Worm (Caenorhabditis elegans): ENCODE results near the gene tbc-19.

The tbc-19 gene

DNA sequence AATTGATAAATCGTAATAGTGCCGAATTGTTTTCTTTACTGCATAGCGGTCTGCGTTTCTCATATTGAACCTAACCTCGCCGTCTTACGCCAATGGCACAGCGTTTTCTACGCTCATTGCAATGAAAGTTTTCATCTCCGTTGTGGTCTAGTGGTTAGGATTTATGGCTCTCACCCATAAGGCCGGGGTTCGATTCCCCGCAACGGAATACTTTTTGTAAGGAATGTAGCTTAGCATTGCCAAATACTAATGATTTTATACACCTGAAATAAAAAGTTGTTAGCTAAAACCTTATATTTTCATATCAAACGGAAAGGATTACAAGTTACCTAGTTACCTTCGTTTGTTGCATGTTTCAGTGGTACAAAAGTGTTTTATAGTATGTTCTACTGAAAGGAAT is 3.5 kb upstream of the tbc-19 start (continued):
- peak; percentile 81 for TF ChIP-seq dox-1 (GFP tag; IDR thresholded peaks at IDR 0.05)
- TF ChIP-seq ztf-6 (GFP tag; IDR thresholded peaks at IDR 0.05) = peak; percentile 15; the same call in 1 of the 2 replicates
- TF ChIP-seq T26A5.8 (tag; optimal IDR thresholded peaks at IDR 0.05) = peak; percentile 10
- TF ChIP-seq madf-8 (GFP tag; conservative IDR thresholded peaks at IDR 0.05) = no peak
- TF ChIP-seq nhr-80 (tag; optimal IDR thresholded peaks at IDR 0.05) = peak; percentile 41
- no peak for TF ChIP-seq F39B2.1 (GFP tag; IDR thresholded peaks at IDR 0.05)
- TF ChIP-seq K11D2.4 (GFP tag; IDR thresholded peaks at IDR 0.05) = peak; percentile 75
- no peak for TF ChIP-seq ceh-58 (GFP tag; IDR thresholded peaks at IDR 0.05)
- TF ChIP-seq sptf-2 (GFP tag; optimal IDR thresholded peaks at IDR 0.05) = no peak
- TF ChIP-seq unc-130 (GFP tag; optimal IDR thresholded peaks at IDR 0.05) = peak; percentile 31
- no peak for TF ChIP-seq F37B4.10 (GFP tag; IDR thresholded peaks at IDR 0.05)
- TF ChIP-seq xnd-1 (tag; optimal IDR thresholded peaks at IDR 0.05) = no peak
- TF ChIP-seq cebp-2 (GFP tag; IDR thresholded peaks at IDR 0.05) = 0 out of 2 replicates have a peak, but pooled peaks have one; percentile 38
- peak; percentile 82 for TF ChIP-seq snpc-3.4 (tag; optimal IDR thresholded peaks at IDR 0.05)
- TF ChIP-seq tbx-9 (tag; optimal IDR thresholded peaks at IDR 0.05; ENCODE audit: borderline replicate concordance) = no peak
- no peak for TF ChIP-seq ama-1 (optimal IDR thresholded peaks at IDR 0.05)
- peak in 1 of 2 experiments; percentile 57 for TF ChIP-seq ama-1 (GFP tag; optimal IDR thresholded peaks at IDR 0.05)
- no peak for TF ChIP-seq F33H1.4 (GFP tag; IDR thresholded peaks at IDR 0.05)
- TF ChIP-seq hmg-20 (GFP tag; IDR thresholded peaks at IDR 0.05) = peak; percentile 68; the same call in 1 of the 2 replicates
- TF ChIP-seq B0019.2 (GFP tag; conservative IDR thresholded peaks at IDR 0.05) = 0 out of 2 replicates have a peak, but pooled peaks have one; percentile 23
- TF ChIP-seq madf-3 (GFP tag; IDR thresholded peaks at IDR 0.05) = 0 out of 2 replicates have a peak, but pooled peaks have one; percentile 18
- 0 out of 2 replicates have a peak, but pooled peaks have one; percentile 73 for TF ChIP-seq lag-1 (GFP tag; IDR thresholded peaks at IDR 0.05)
- no peak for TF ChIP-seq akir-1 (GFP tag; optimal IDR thresholded peaks at IDR 0.05)
- TF ChIP-seq madf-6 (GFP tag; IDR thresholded peaks at IDR 0.05) = peak; percentile 65; the same call in 1 of the 2 replicates
- peak; percentile 70 to 85 for TF ChIP-seq rec-8 (tag; optimal IDR thresholded peaks at IDR 0.05)
- TF ChIP-seq lin-26 (GFP tag; IDR thresholded peaks at IDR 0.05) = peak; percentile 89
- no peak for TF ChIP-seq F57A8.1 (GFP tag; optimal IDR thresholded peaks at IDR 0.05)
- TF ChIP-seq sea-2 (GFP tag; IDR thresholded peaks at IDR 0.05) = no peak
- TF ChIP-seq ekl-4 (GFP tag; IDR thresholded peaks at IDR 0.05) = peak; percentile 73; the same call in 1 of the 2 replicates
- TF ChIP-seq hrde-1 (tag; optimal IDR thresholded peaks at IDR 0.05; ENCODE audit: borderline replicate concordance) = peak; percentile 67
- peak; percentile 68 for TF ChIP-seq lir-1 (GFP tag; conservative IDR thresholded peaks at IDR 0.05)
- TF ChIP-seq bed-2 (GFP tag; IDR thresholded peaks at IDR 0.05) = no peak
- peak; percentile 45 for TF ChIP-seq K12H6.12 (tag; optimal IDR thresholded peaks at IDR 0.05)
- peak; percentile 77 for TF ChIP-seq somi-1 (GFP tag; optimal IDR thresholded peaks at IDR 0.05)
- TF ChIP-seq egl-44 (GFP tag; IDR thresholded peaks at IDR 0.05) = peak; percentile 73
- TF ChIP-seq mcd-1 (GFP tag; IDR thresholded peaks at IDR 0.05) = peak; percentile 62; the same call in 1 of the 2 replicates
- no peak for TF ChIP-seq F49E8.2 (tag; optimal IDR thresholded peaks at IDR 0.05; ENCODE audit: insufficient read depth)
- TF ChIP-seq D2030.7 (GFP tag; IDR thresholded peaks at IDR 0.05) = peak; percentile 61
- TF ChIP-seq T07F8.4 (tag; optimal IDR thresholded peaks at IDR 0.05) = peak; percentile 76
- no peak for TF ChIP-seq F10E7.11 (tag; optimal IDR thresholded peaks at IDR 0.05)
- peak; percentile 79 for TF ChIP-seq mxl-1 (tag; optimal IDR thresholded peaks at IDR 0.05)
- TF ChIP-seq tlf-1 (GFP tag; optimal IDR thresholded peaks at IDR 0.05) = peak; percentile 56
- peak; percentile 98 for TF ChIP-seq B0261.1 (tag; optimal IDR thresholded peaks at IDR 0.05)
- no peak for TF ChIP-seq pha-4 (tag; optimal IDR thresholded peaks at IDR 0.05)
- no peak for TF ChIP-seq Y67H2A.10 (GFP tag; conservative IDR thresholded peaks at IDR 0.05)
- 0 out of 2 replicates have a peak, but pooled peaks have one; percentile 56 for TF ChIP-seq egl-18 (GFP tag; IDR thresholded peaks at IDR 0.05)
- no peak for TF ChIP-seq ccch-3 (GFP tag; optimal IDR thresholded peaks at IDR 0.05)
- TF ChIP-seq lsy-27 (tag; optimal IDR thresholded peaks at IDR 0.05; ENCODE audit: borderline replicate concordance, insufficient read depth) = no peak

Data from whole organism, young adult.